Fruit fly (Drosophila melanogaster) whole organism, pupa: ENCODE measurements around the gene cort.

ENCODE experiments used
- CG10348 ChIP-seq: fragments of 200-800 bp; sonication (Bioruptor generic); IDR thresholded peaks from 2 replicates; pipeline ENCODE4 v1.3.6; 2022; ENCODE audit warnings: missing biosample characterization, missing genetic modification characterization
- CG12605 ChIP-seq: fragments of 200-800 bp; sonication (Bioruptor generic); IDR thresholded peaks from 2 replicates; pipeline ENCODE4 v1.3.6; 2022; ENCODE audit warnings: missing biosample characterization, missing genetic modification characterization
- CG13204 ChIP-seq: fragments of 200-800 bp; sonication (Bioruptor generic); optimal IDR thresholded peaks from 2 replicates; lab custom pipeline; 2018; ENCODE audit warnings: missing biosample characterization, mild to moderate bottlenecking, missing genetic modification characterization, moderate library complexity
- CG14655 ChIP-seq: fragments of 200-800 bp; sonication (Bioruptor generic); optimal IDR thresholded peaks from 3 replicates; lab custom pipeline; 2017; ENCODE audit warnings: mild to moderate bottlenecking, missing biosample characterization, missing genetic modification reagents, missing genetic modification characterization
- CG15710 ChIP-seq: fragments of 200-800 bp; sonication (Bioruptor generic); optimal IDR thresholded peaks from 2 replicates; lab custom pipeline; 2018; ENCODE audit warnings: missing biosample characterization, mild to moderate bottlenecking, missing genetic modification characterization, moderate library complexity
- CG17806 ChIP-seq: fragments of 200-800 bp; sonication (Bioruptor generic); optimal IDR thresholded peaks from 2 replicates; lab custom pipeline; 2018; ENCODE audit warnings: missing biosample characterization, mild to moderate bottlenecking, missing genetic modification characterization, moderate library complexity
- CG32121 ChIP-seq: fragments of 200-800 bp; sonication (Bioruptor generic); IDR thresholded peaks from 2 replicates; pipeline ENCODE4 v1.3.6; 2022; ENCODE audit warnings: missing biosample characterization, missing genetic modification characterization
- CG34367 ChIP-seq: fragments of 200-800 bp; sonication (Bioruptor generic); optimal IDR thresholded peaks from 2 replicates; lab custom pipeline; 2018; ENCODE audit warnings: missing biosample characterization, mild to moderate bottlenecking, missing genetic modification characterization
- CG4496 ChIP-seq: fragments of 200-800 bp; sonication (Bioruptor generic); IDR thresholded peaks from 3 replicates; pipeline ENCODE4 v1.3.6; 2022; ENCODE audit warnings: missing biosample characterization, missing genetic modification characterization
- CG8159 ChIP-seq: fragments of 200-800 bp; sonication (Bioruptor generic); optimal IDR thresholded peaks from 3 replicates; lab custom pipeline; 2018; ENCODE audit warnings: missing biosample characterization, mild to moderate bottlenecking, missing genetic modification characterization, moderate library complexity
- CG8301 ChIP-seq: fragments of 200-800 bp; sonication (Bioruptor generic); optimal IDR thresholded peaks from 2 replicates; lab custom pipeline; 2018; ENCODE audit warnings: missing biosample characterization, mild to moderate bottlenecking, missing genetic modification characterization
- CG9948 ChIP-seq: fragments of 200-800 bp; sonication (Bioruptor generic); optimal IDR thresholded peaks from 2 replicates; lab custom pipeline; 2018; ENCODE audit warnings: missing biosample characterization, mild to moderate bottlenecking, missing genetic modification characterization, moderate library complexity
- D1 ChIP-seq: fragments of 200-800 bp; sonication (Bioruptor generic); optimal IDR thresholded peaks from 2 replicates; lab custom pipeline; 2018; ENCODE audit warnings: missing biosample characterization, mild to moderate bottlenecking, missing genetic modification characterization, moderate library complexity
- EcR ChIP-seq: fragments of 200-800 bp; sonication (Bioruptor generic); optimal IDR thresholded peaks from 3 replicates; lab custom pipeline; 2019; ENCODE audit warnings: missing biosample characterization, missing genetic modification characterization, mild to moderate bottlenecking, moderate library complexity, missing genetic modification reagents
- Ets98B ChIP-seq: fragments of 200-800 bp; sonication (Bioruptor generic); IDR thresholded peaks from 2 replicates; pipeline ENCODE4 v1.3.6; 2022; ENCODE audit warnings: missing biosample characterization, missing genetic modification characterization
- Pif1A ChIP-seq: fragments of 200-800 bp; sonication (Bioruptor generic); optimal IDR thresholded peaks from 3 replicates; lab custom pipeline; 2016; ENCODE audit warnings: missing biosample characterization, missing genetic modification characterization
- Pif1B ChIP-seq: fragments of 200-800 bp; sonication (Bioruptor generic); optimal IDR thresholded peaks from 3 replicates; lab custom pipeline; 2016; ENCODE audit warnings: missing biosample characterization, missing genetic modification characterization
- Snoo ChIP-seq: fragments of 200-800 bp; sonication (Bioruptor generic); optimal IDR thresholded peaks from 3 replicates; lab custom pipeline; 2017; ENCODE audit warnings: missing biosample characterization, mild to moderate bottlenecking, missing genetic modification characterization, inconsistent platforms
- fd96Ca ChIP-seq: fragments of 200-800 bp; sonication (Bioruptor generic); IDR thresholded peaks from 3 replicates; pipeline ENCODE4 v1.3.6; 2022; ENCODE audit warnings: missing biosample characterization, missing genetic modification characterization
- gl ChIP-seq: fragments of 200-800 bp; sonication (Bioruptor generic); optimal IDR thresholded peaks from 2 replicates; lab custom pipeline; 2018; ENCODE audit warnings: missing biosample characterization, mild to moderate bottlenecking, missing genetic modification characterization
- rn ChIP-seq: fragments of 200-800 bp; sonication (Bioruptor generic); IDR thresholded peaks from 2 replicates; pipeline ENCODE4 v1.3.6; 2022; ENCODE audit warnings: missing biosample characterization, missing genetic modification characterization

Gene cort

DNA sequence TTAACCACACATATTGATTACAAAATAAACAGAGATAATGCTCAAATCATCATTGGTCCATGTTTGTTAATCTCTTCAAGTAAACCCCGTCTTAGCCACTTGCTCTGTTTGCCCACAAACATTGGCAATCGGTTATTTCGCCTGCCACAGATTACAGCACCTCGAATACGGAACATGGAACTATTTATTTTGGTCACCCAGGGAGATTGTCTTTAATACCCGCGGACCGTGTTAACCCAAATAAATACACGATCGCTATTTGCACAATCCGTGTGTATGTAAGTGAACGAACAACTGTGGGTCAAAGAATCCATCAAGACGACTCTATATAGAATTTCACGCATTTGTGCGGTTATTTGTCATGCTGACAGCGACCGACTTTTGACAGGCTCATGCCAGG, 24.3 kb upstream of the cort start:
- TF ChIP-seq Ets98B (GFP tag; lab: Robert Waterston, UW) (no peak), CG17806 (tag; lab: Kevin White, UChicago) (no peak), Pif1B (GFP tag; lab: Kevin White, UChicago) (no peak), fd96Ca (no peak), CG34367 (tag; lab: Kevin White, UChicago) (no peak), D1 (tag; lab: Kevin White, UChicago) (no peak), gl (tag; lab: Kevin White, UChicago) (no peak), CG9948 (tag; lab: Kevin White, UChicago) (no peak), CG8159 (no peak), rn (GFP tag; lab: Robert Waterston, UW) (no peak), CG4496 (GFP tag; lab: Robert Waterston, UW) (no peak), CG15710 (no peak), CG13204 (GFP tag; lab: Kevin White, UChicago) (no peak)

dm6 chr2L:6698387-6698786, 22.0 kb upstream of the cort start:
- TF ChIP-seq fd96Ca, result peak; percentile 83; the same call in 2 of the 3 replicates
- peak; percentile 55 for TF ChIP-seq CG34367 (tag; lab: Kevin White, UChicago)
- TF ChIP-seq CG8301 (tag; lab: Kevin White, UChicago), result peak; percentile 66
- peak; percentile 83 for TF ChIP-seq Ets98B (GFP tag; lab: Robert Waterston, UW)
- no peak for TF ChIP-seq CG10348 (GFP tag; lab: Robert Waterston, UW)
- TF ChIP-seq rn (GFP tag; lab: Robert Waterston, UW), result peak; percentile 65
- TF ChIP-seq CG17806 (tag; lab: Kevin White, UChicago), result peak; percentile 60
- peak; percentile 55 for TF ChIP-seq CG9948 (tag; lab: Kevin White, UChicago)
- peak; percentile 57 for TF ChIP-seq CG15710
- peak; percentile 62 for TF ChIP-seq CG14655 (GFP tag; lab: Kevin White, UChicago)
- TF ChIP-seq CG4496 (GFP tag; lab: Robert Waterston, UW), result peak; percentile 89
- no peak for TF ChIP-seq gl (tag; lab: Kevin White, UChicago)
- peak; percentile 62 for TF ChIP-seq CG8159
- no peak for TF ChIP-seq D1 (tag; lab: Kevin White, UChicago)
- TF ChIP-seq CG13204 (GFP tag; lab: Kevin White, UChicago), result no peak
- TF ChIP-seq CG32121 (GFP tag; lab: Robert Waterston, UW), result peak; percentile 89
- peak; percentile 78 for TF ChIP-seq CG12605 (GFP tag; lab: Robert Waterston, UW)
- peak; percentile 65 for TF ChIP-seq Pif1A (GFP tag; lab: Kevin White, UChicago)
- peak; percentile 55 for TF ChIP-seq Snoo (tag; lab: Kevin White, UChicago)
- peak; percentile 64 for TF ChIP-seq Pif1B (GFP tag; lab: Kevin White, UChicago)
- TF ChIP-seq EcR (GFP tag; lab: Kevin White, UChicago), result no peak

- TF ChIP-seq CG34367 (tag; lab: Kevin White, UChicago) (no peak), Pif1A (GFP tag; lab: Kevin White, UChicago) (no peak), Pif1B (GFP tag; lab: Kevin White, UChicago) (no peak), D1 (tag; lab: Kevin White, UChicago) (no peak), rn (GFP tag; lab: Robert Waterston, UW) (no peak), Ets98B (GFP tag; lab: Robert Waterston, UW) (no peak), CG32121 (GFP tag; lab: Robert Waterston, UW) (no peak), Snoo (tag; lab: Kevin White, UChicago) (no peak), CG9948 (tag; lab: Kevin White, UChicago) (no peak), CG17806 (tag; lab: Kevin White, UChicago) (no peak), CG14655 (GFP tag; lab: Kevin White, UChicago) (no peak), EcR (GFP tag; lab: Kevin White, UChicago) (no peak), CG8301 (tag; lab: Kevin White, UChicago) (no peak), CG13204 (GFP tag; lab: Kevin White, UChicago) (no peak), CG10348 (GFP tag; lab: Robert Waterston, UW) (no peak), fd96Ca (no peak), CG4496 (GFP tag; lab: Robert Waterston, UW) (no peak), CG8159 (no peak)
These were observed 19.8 kb upstream of the cort start for dm6 chr2L:6696229-6696628.

dm6 chr2L:6693794-6694254, 17.4 kb upstream of the cort start:
- TF ChIP-seq CG8301 (tag; lab: Kevin White, UChicago) (peak; percentile 81), EcR (GFP tag; lab: Kevin White, UChicago) (no peak), CG4496 (GFP tag; lab: Robert Waterston, UW) (0 out of 3 replicates have a peak, but pooled peaks have one; percentile 59), Pif1B (GFP tag; lab: Kevin White, UChicago) (peak; percentile 39), D1 (tag; lab: Kevin White, UChicago) (peak; percentile 43), CG15710 (peak; percentile 77), CG13204 (GFP tag; lab: Kevin White, UChicago) (peak; percentile 55), CG9948 (tag; lab: Kevin White, UChicago) (peak; percentile 69), Snoo (tag; lab: Kevin White, UChicago) (peak; percentile 44), CG10348 (GFP tag; lab: Robert Waterston, UW) (no peak), CG17806 (tag; lab: Kevin White, UChicago) (peak; percentile 52), rn (GFP tag; lab: Robert Waterston, UW) (no peak), CG32121 (GFP tag; lab: Robert Waterston, UW) (no peak), CG12605 (GFP tag; lab: Robert Waterston, UW) (0 out of 2 replicates have a peak, but pooled peaks have one; percentile 23), fd96Ca (peak; percentile 30; the same call in 1 of the 3 replicates), Pif1A (GFP tag; lab: Kevin White, UChicago) (peak; percentile 65), gl (tag; lab: Kevin White, UChicago) (no peak), CG14655 (GFP tag; lab: Kevin White, UChicago) (peak; percentile 86), CG8159 (peak; percentile 83), CG34367 (tag; lab: Kevin White, UChicago) (peak; percentile 66), Ets98B (GFP tag; lab: Robert Waterston, UW) (no peak)

DNA sequence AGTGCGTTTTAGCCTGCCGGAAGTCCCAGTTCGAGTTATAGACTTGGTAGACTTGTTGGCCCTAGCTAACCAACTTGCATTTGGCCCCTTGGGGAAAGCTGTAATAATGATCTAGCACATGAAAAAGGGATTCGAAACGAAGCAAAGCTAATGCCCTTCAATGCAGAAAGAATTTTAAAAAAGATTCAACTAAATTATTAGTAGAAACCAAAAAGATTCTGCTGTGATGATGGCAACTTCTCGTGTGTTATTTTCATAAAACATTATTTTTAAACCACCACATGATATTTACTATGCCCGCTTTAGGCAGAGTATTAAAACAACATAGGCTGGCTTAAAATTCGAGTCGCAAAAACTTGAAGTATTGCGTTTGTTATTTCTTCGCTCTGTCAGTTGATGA, 15.6 kb upstream of the cort start:
- TF ChIP-seq CG15710, result peak; percentile 1
- TF ChIP-seq D1 (tag; lab: Kevin White, UChicago), result no peak
- TF ChIP-seq CG9948 (tag; lab: Kevin White, UChicago), result peak; percentile 25
- peak; percentile 14 for TF ChIP-seq CG34367 (tag; lab: Kevin White, UChicago)
- peak; percentile 33 for TF ChIP-seq CG17806 (tag; lab: Kevin White, UChicago)
- peak; percentile 22 for TF ChIP-seq Pif1A (GFP tag; lab: Kevin White, UChicago)
- TF ChIP-seq gl (tag; lab: Kevin White, UChicago), result no peak
- TF ChIP-seq CG14655 (GFP tag; lab: Kevin White, UChicago), result peak; percentile 59
- TF ChIP-seq CG8301 (tag; lab: Kevin White, UChicago), result peak; percentile 30
- TF ChIP-seq CG8159, result peak; percentile 4
